Worm (Caenorhabditis elegans) whole organism, L2 larva: ENCODE data around the gene fnip-2.
"Not testable (repeated sequence)": the region's sequence is repeated elsewhere in the genome, so short reads cannot be mapped to it uniquely, and the experiment has no call there.

ENCODE experiments used
- F13H6.1 ChIP-seq: sonication (generic microtip); optimal IDR thresholded peaks from 2 replicates; lab custom pipeline; 2016; ENCODE audit warnings: missing genetic modification characterization, missing compliant biosample characterization
- R02D3.7 ChIP-seq: fragments of 150-350 bp; optimal IDR thresholded peaks from 2 replicates; lab custom pipeline; 2014; ENCODE audit warnings: missing biosample characterization, missing genetic modification characterization
- dmd-4 ChIP-seq: sonication (generic microtip); optimal IDR thresholded peaks from 2 replicates; lab custom pipeline; 2017; ENCODE audit warnings: missing biosample characterization, missing genetic modification characterization
- elt-1 ChIP-seq: fragments of 150-350 bp; optimal IDR thresholded peaks from 2 replicates; lab custom pipeline; 2014; ENCODE audit warnings: missing biosample characterization, missing genetic modification characterization
- lin-11 ChIP-seq: fragments of 150-350 bp; sonication (generic microtip); optimal IDR thresholded peaks from 2 replicates; lab custom pipeline; 2014; ENCODE audit warnings: missing biosample characterization, missing genetic modification characterization, inconsistent platforms, mixed read lengths
- lin-39 ChIP-seq: fragments of 150-350 bp; optimal IDR thresholded peaks from 2 replicates; lab custom pipeline; 2014; ENCODE audit warnings: missing biosample characterization, missing genetic modification reagents, missing genetic modification characterization
- mdl-1 ChIP-seq, 2 experiments: fragments of 150-350 bp in 1 of 2; sonication (generic microtip) in 1 of 2; optimal IDR thresholded peaks; 2 replicates each; lab custom pipeline; 2017; ENCODE audit warnings: missing biosample characterization in 2 of 2, missing genetic modification characterization in 2 of 2
- nhr-237 ChIP-seq: fragments of 150-350 bp; optimal IDR thresholded peaks from 2 replicates; lab custom pipeline; 2014; ENCODE audit warnings: missing biosample characterization, missing genetic modification characterization
- nhr-25 ChIP-seq: fragments of 150-350 bp; sonication (generic microtip); optimal IDR thresholded peaks from 3 replicates; lab custom pipeline; 2014; ENCODE audit warnings: missing biosample characterization, missing genetic modification characterization
- snpc-4 ChIP-seq: fragments of 150-350 bp; optimal IDR thresholded peaks from 2 replicates; lab custom pipeline; 2014; ENCODE audit warnings: missing biosample characterization, missing genetic modification characterization
- unc-39 ChIP-seq: fragments of 150-350 bp; optimal IDR thresholded peaks from 2 replicates; lab custom pipeline; 2014; ENCODE audit warnings: missing biosample characterization, missing genetic modification characterization
- unc-62 ChIP-seq: fragments of 150-350 bp; optimal IDR thresholded peaks from 2 replicates; lab custom pipeline; 2014; ENCODE audit warnings: missing biosample characterization, missing genetic modification reagents, missing genetic modification characterization
- zag-1 ChIP-seq: fragments of 150-350 bp; optimal IDR thresholded peaks from 2 replicates; lab custom pipeline; 2014; ENCODE audit warnings: missing biosample characterization, missing genetic modification characterization
- ztf-4 ChIP-seq: fragments of 150-350 bp; optimal IDR thresholded peaks from 2 replicates; lab custom pipeline; 2014; ENCODE audit warnings: missing biosample characterization, missing genetic modification characterization

DNA sequence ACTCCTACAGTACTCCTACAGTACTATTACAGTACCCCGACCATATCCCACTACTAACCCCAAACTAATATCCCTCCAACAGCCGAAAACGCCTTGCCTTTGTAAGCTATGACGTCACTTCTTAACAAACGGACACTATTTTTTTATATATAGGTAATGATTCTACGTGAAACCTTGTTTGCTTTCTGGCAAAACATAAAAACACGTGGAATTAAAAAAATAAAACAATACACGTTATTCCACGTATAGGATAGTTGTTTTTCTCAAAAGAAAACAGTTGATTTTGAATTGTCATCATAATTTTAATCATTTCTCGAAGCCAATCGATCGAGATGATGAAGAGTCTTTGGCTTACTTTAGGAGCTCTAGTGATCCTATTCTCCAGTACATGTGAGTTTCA, 22.9 kb downstream of the fnip-2 start, which contains the start of gene M70.1:
- TF ChIP-seq lin-11; snpc-4; dmd-4; F13H6.1 (tag; lab: Kevin White, UChicago); mdl-1 (tag; optimal IDR thresholded peaks at IDR 0.05; lab: Kevin White, UChicago); unc-62 (GFP tag; lab: Kevin White, UChicago); zag-1 (tag; lab: Kevin White, UChicago); R02D3.7 (tag; lab: Kevin White, UChicago); elt-1 (tag; lab: Kevin White, UChicago); lin-39; unc-39; nhr-237 (tag; lab: Kevin White, UChicago); nhr-25 (tag; lab: Kevin White, UChicago); ztf-4: not testable (repeated sequence)
